Fruit fly (Drosophila melanogaster) whole organism, adult: ENCODE results near the gene CG15336.

Experiments
- CG1620 ChIP-seq: fragments of 200-800 bp; sonication (Bioruptor generic); optimal IDR thresholded peaks from 2 replicates; lab custom pipeline; 2016; ENCODE audit warnings: missing biosample characterization, missing genetic modification characterization
- CG5204 ChIP-seq: fragments of 200-800 bp; sonication (Bioruptor generic); optimal IDR thresholded peaks from 2 replicates; lab custom pipeline; 2016; ENCODE audit warnings: missing biosample characterization, missing genetic modification characterization
- CG7045 ChIP-seq: fragments of 200-800 bp; sonication (Bioruptor generic); optimal IDR thresholded peaks from 2 replicates; lab custom pipeline; 2017; ENCODE audit warnings: missing biosample characterization, mild to moderate bottlenecking, missing genetic modification characterization
- Clk ChIP-seq: fragments of 200-800 bp; sonication (Bioruptor generic); optimal IDR thresholded peaks from 2 replicates; lab custom pipeline; 2017; ENCODE audit warnings: missing biosample characterization, missing genetic modification characterization
- Crg-1 ChIP-seq: fragments of 200-800 bp; sonication (Bioruptor generic); optimal IDR thresholded peaks from 2 replicates; lab custom pipeline; 2016; ENCODE audit warnings: missing biosample characterization, missing genetic modification characterization
- Mnt ChIP-seq: fragments of 200-800 bp; sonication (Bioruptor generic); optimal IDR thresholded peaks from 2 replicates; lab custom pipeline; 2016; ENCODE audit warnings: missing biosample characterization, mild to moderate bottlenecking, missing genetic modification characterization
- bab1 ChIP-seq: fragments of 200-800 bp; sonication (Bioruptor generic); optimal IDR thresholded peaks from 3 replicates; lab custom pipeline; 2019; ENCODE audit warnings: missing biosample characterization, mild to moderate bottlenecking, missing genetic modification characterization, moderate library complexity
- cic ChIP-seq: fragments of 200-800 bp; sonication (Bioruptor generic); optimal IDR thresholded peaks from 2 replicates; lab custom pipeline; 2017; ENCODE audit warnings: missing biosample characterization, mild to moderate bottlenecking, missing genetic modification characterization, moderate library complexity
- cnc ChIP-seq, 2 experiments: fragments of >200 bp; optimal IDR thresholded peaks; 2 replicates each; lab custom pipeline; 2017
- kay ChIP-seq: fragments of 200-800 bp; sonication (Bioruptor generic); peaks from one replicate; lab custom pipeline; 2016; ENCODE audit warnings: missing biosample characterization, missing genetic modification characterization, borderline replicate concordance
- ovo ChIP-seq: fragments of 200-800 bp; sonication (Bioruptor generic); optimal IDR thresholded peaks from 2 replicates; lab custom pipeline; 2016; ENCODE audit warnings: missing biosample characterization, missing genetic modification characterization
- pad ChIP-seq: fragments of 200-800 bp; sonication (Bioruptor generic); optimal IDR thresholded peaks from 3 replicates; lab custom pipeline; 2017; ENCODE audit warnings: missing biosample characterization, missing genetic modification characterization, mild to moderate bottlenecking, moderate library complexity, missing genetic modification reagents
- tj ChIP-seq: fragments of 200-800 bp; sonication (Bioruptor generic); optimal IDR thresholded peaks from 3 replicates; lab custom pipeline; 2017; ENCODE audit warnings: missing biosample characterization, mild to moderate bottlenecking, missing genetic modification characterization, moderate library complexity
- toe ChIP-seq: fragments of 200-800 bp; sonication (Bioruptor generic); optimal IDR thresholded peaks from 2 replicates; lab custom pipeline; 2016; ENCODE audit warnings: missing biosample characterization, missing genetic modification characterization

dm6 chrX:8140707-8141106 lies 7.0 kb upstream of the CG15336 start:
- TF ChIP-seq cic (GFP tag; lab: Kevin White, UChicago) = no peak
- TF ChIP-seq cnc (optimal IDR thresholded peaks at IDR 0.05; lab: Kevin White, UChicago) = no peak
- TF ChIP-seq toe (GFP tag; lab: Kevin White, UChicago) = no peak
- TF ChIP-seq kay (GFP tag; lab: Kevin White, UChicago) = no peak
- no peak for TF ChIP-seq CG7045 (GFP tag; lab: Kevin White, UChicago)
- TF ChIP-seq Clk (GFP tag; lab: Kevin White, UChicago) = no peak
- no peak for TF ChIP-seq tj
- TF ChIP-seq CG5204 = no peak
- TF ChIP-seq ovo (GFP tag; lab: Kevin White, UChicago) = no peak
- TF ChIP-seq Crg-1 (GFP tag; lab: Kevin White, UChicago) = no peak
- no peak for TF ChIP-seq bab1 (GFP tag; lab: Kevin White, UChicago)
- TF ChIP-seq pad = no peak
- no peak for TF ChIP-seq Mnt (GFP tag; lab: Kevin White, UChicago)
- no peak for TF ChIP-seq CG1620 (GFP tag; lab: Kevin White, UChicago)
